Fruit fly (Drosophila melanogaster) S2 (cell line): ENCODE measurements around the gene Ras64B.

ENCODE experiments used
- CG8478 ChIP-seq: fragments of >200 bp; optimal IDR thresholded peaks from 2 replicates; lab custom pipeline; 2018
- CTCF ChIP-seq, 2 experiments: fragments of >200 bp; optimal IDR thresholded peaks; 2 replicates each; lab custom pipeline; 2018

DNA sequence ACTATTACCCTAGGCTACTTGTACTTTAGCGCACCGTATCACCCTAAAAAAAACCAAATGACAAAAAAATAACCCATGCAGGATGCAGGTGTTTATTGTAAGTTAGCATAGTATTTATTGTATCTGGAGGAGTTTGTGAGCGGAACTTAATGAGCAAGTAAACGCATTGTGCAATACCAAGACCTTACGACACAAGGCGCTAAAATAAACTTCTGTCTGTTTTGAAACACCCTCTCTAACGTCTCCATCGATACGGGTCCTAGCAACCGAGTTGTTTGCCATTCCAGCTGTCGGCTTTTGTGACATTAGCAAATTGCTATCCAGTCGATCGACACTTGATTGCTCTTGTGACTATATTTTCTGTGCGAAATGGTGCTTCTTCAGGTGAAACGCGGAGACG is 34.7 kb downstream of the Ras64B start, which contains the start of gene CG18675:
- TF ChIP-seq CG8478 (lab: Kevin White, UChicago): no peak
- no peak for TF ChIP-seq CTCF (optimal IDR thresholded peaks at IDR 0.05; lab: Kevin White, UChicago)
